Worm (Caenorhabditis elegans): ENCODE measurements around the gene oac-22.

ce11 chrIV:3866018-3866417 lies 19.5 kb upstream of the oac-22 start:
- TF ChIP-seq nhr-2 (tag; optimal IDR thresholded peaks at IDR 0.05) (no peak), unc-120 (tag; optimal IDR thresholded peaks at IDR 0.05; ENCODE audit: poor library complexity, severe bottlenecking) (no peak), mab-5 (tag; optimal IDR thresholded peaks at IDR 0.05) (no peak), pha-4 (tag; optimal IDR thresholded peaks at IDR 0.05) (no peak), lsy-2 (tag; optimal IDR thresholded peaks at IDR 0.05) (no peak), ceh-43 (GFP tag; optimal IDR thresholded peaks at IDR 0.05) (no peak), unc-62 (GFP tag; optimal IDR thresholded peaks at IDR 0.05) (no peak), sem-2 (GFP tag; optimal IDR thresholded peaks at IDR 0.05) (no peak), nhr-28 (tag; optimal IDR thresholded peaks at IDR 0.05) (no peak), nhr-12 (tag; optimal IDR thresholded peaks at IDR 0.05) (no peak), ces-1 (GFP tag; optimal IDR thresholded peaks at IDR 0.05) (no peak), mep-1 (tag; optimal IDR thresholded peaks at IDR 0.05) (no peak)
